Worm (Caenorhabditis elegans) whole organism, midembryonic: Measurements from ENCODE around the gene sap-140.

Experiments
- T22C8.4 ChIP-seq: fragments of 200-800 bp; sonication (Bioruptor generic); IDR thresholded peaks from 2 replicates; pipeline ENCODE4 v1.3.6; 2022; ENCODE audit warnings: missing genetic modification characterization, missing compliant biosample characterization
- cog-1 ChIP-seq: sonication (generic microtip); optimal IDR thresholded peaks from 2 replicates; lab custom pipeline; 2016; ENCODE audit warnings: missing genetic modification characterization, missing compliant biosample characterization

- TF ChIP-seq T22C8.4 (no peak), cog-1 (tag; lab: Kevin White, UChicago) (no peak)
Observed at ce11 chrIII:7463438-7464008, 36.0 kb upstream of the sap-140 start, which contains the start of gene H14A12.3.
